Worm (Caenorhabditis elegans) whole organism, L4 larva: ENCODE measurements around the gene clec-193.
"Not testable (repeated sequence)": the region's sequence is repeated elsewhere in the genome, so short reads cannot be mapped to it uniquely, and the experiment has no call there.

Source experiments
- F10B5.3 ChIP-seq: sonication (generic microtip); optimal IDR thresholded peaks from 2 replicates; lab custom pipeline; 2016; ENCODE audit warnings: mild to moderate bottlenecking, missing genetic modification characterization, missing compliant biosample characterization
- F26F4.8 ChIP-seq: fragments of 200-800 bp; sonication (Bioruptor generic); conservative IDR thresholded peaks from 2 replicates; pipeline ENCODE4 v1.3.6; 2022; ENCODE audit warnings: missing genetic modification characterization, missing compliant biosample characterization
- T26A8.4 ChIP-seq: fragments of 200-800 bp; sonication (Bioruptor generic); IDR thresholded peaks from 2 replicates; pipeline ENCODE4 v1.3.6; 2022; ENCODE audit warnings: missing genetic modification characterization, missing compliant biosample characterization
- Y75B8A.6 ChIP-seq: fragments of 200-800 bp; sonication (Bioruptor generic); IDR thresholded peaks from 2 replicates; pipeline ENCODE4 v1.3.6; 2022; ENCODE audit warnings: missing genetic modification reagents, missing genetic modification characterization, missing compliant biosample characterization
- aha-1 ChIP-seq: fragments of 150-350 bp; peaks from one replicate; lab custom pipeline; 2014; ENCODE audit warnings: missing biosample characterization, missing genetic modification characterization
- arid-1 ChIP-seq: fragments of 200-800 bp; sonication (Bioruptor generic); conservative IDR thresholded peaks from 2 replicates; pipeline ENCODE4 v1.3.6; 2022; ENCODE audit warnings: missing genetic modification reagents, missing genetic modification characterization, missing compliant biosample characterization
- attf-4 ChIP-seq: sonication (generic microtip); optimal IDR thresholded peaks from 3 replicates; lab custom pipeline; 2017; ENCODE audit warnings: missing biosample characterization, missing genetic modification characterization
- ceh-28 ChIP-seq: fragments of 150-350 bp; optimal IDR thresholded peaks from 2 replicates; lab custom pipeline; 2014; ENCODE audit warnings: missing biosample characterization, missing genetic modification reagents, missing genetic modification characterization
- ceh-44 ChIP-seq: fragments of 200-800 bp; sonication (Bioruptor generic); IDR thresholded peaks from 2 replicates; pipeline ENCODE4 v1.3.6; 2022; ENCODE audit warnings: missing genetic modification reagents, missing genetic modification characterization, missing compliant biosample characterization
- ctbp-1 ChIP-seq: fragments of 200-800 bp; sonication (Bioruptor generic); IDR thresholded peaks from 2 replicates; pipeline ENCODE4 v1.3.6; 2022; ENCODE audit warnings: missing genetic modification reagents, missing genetic modification characterization, missing compliant biosample characterization
- daf-16 ChIP-seq, 3 experiments: sonication (generic microtip); optimal IDR thresholded peaks; 2 replicates each; lab custom pipeline; 2016 to 2017; ENCODE audit warnings: missing genetic modification characterization in 3 of 3, missing genetic modification reagents in 3 of 3, mild to moderate bottlenecking in 2 of 3, missing compliant biosample characterization in 2 of 3, missing biosample characterization in 1 of 3, moderate library complexity in 1 of 3
- daf-8 ChIP-seq: fragments of 200-800 bp; sonication (Bioruptor generic); IDR thresholded peaks from 2 replicates; pipeline ENCODE4 v1.3.6; 2022; ENCODE audit warnings: missing genetic modification characterization, missing compliant biosample characterization
- dve-1 ChIP-seq: sonication (generic microtip); optimal IDR thresholded peaks from 2 replicates; lab custom pipeline; 2017; ENCODE audit warnings: antibody characterized with exemption, mild to moderate bottlenecking, missing genetic modification characterization, missing compliant biosample characterization; ENCODE audit not compliant: insufficient read depth
- hlh-11 ChIP-seq: fragments of 200-800 bp; sonication (Bioruptor generic); optimal IDR thresholded peaks from 2 replicates; lab custom pipeline; 2018; ENCODE audit warnings: mild to moderate bottlenecking, missing genetic modification characterization, missing compliant biosample characterization
- hmg-1.1 ChIP-seq: fragments of 200-800 bp; sonication (Bioruptor generic); IDR thresholded peaks from 2 replicates; pipeline ENCODE4 v1.3.6; 2022; ENCODE audit warnings: missing genetic modification reagents, missing genetic modification characterization, missing compliant biosample characterization
- lim-7 ChIP-seq: fragments of 200-800 bp; sonication (Bioruptor generic); IDR thresholded peaks from 2 replicates; pipeline ENCODE4 v1.3.6; 2022; ENCODE audit warnings: missing genetic modification characterization, missing compliant biosample characterization
- lin-1 ChIP-seq: fragments of 200-800 bp; sonication (Bioruptor generic); IDR thresholded peaks from 2 replicates; pipeline ENCODE4 v1.3.6; 2022; ENCODE audit warnings: missing genetic modification reagents, missing genetic modification characterization, missing compliant biosample characterization
- lin-38 ChIP-seq: fragments of 200-800 bp; sonication (Bioruptor generic); IDR thresholded peaks from 2 replicates; pipeline ENCODE4 v1.3.6; 2022; ENCODE audit warnings: missing genetic modification reagents, missing genetic modification characterization, missing compliant biosample characterization
- madf-9 ChIP-seq: fragments of 200-800 bp; sonication (Bioruptor generic); conservative IDR thresholded peaks from 2 replicates; pipeline ENCODE4 v1.3.6; 2022; ENCODE audit warnings: missing genetic modification reagents, missing genetic modification characterization, missing compliant biosample characterization
- mxl-3 ChIP-seq: fragments of 200-800 bp; sonication (Bioruptor generic); optimal IDR thresholded peaks from 2 replicates; lab custom pipeline; 2018; ENCODE audit warnings: mild to moderate bottlenecking, missing genetic modification characterization, missing compliant biosample characterization
- nhr-41 ChIP-seq: fragments of 200-800 bp; sonication (Bioruptor generic); IDR thresholded peaks from 2 replicates; pipeline ENCODE4 v1.3.6; 2022; ENCODE audit warnings: missing genetic modification reagents, missing genetic modification characterization, missing compliant biosample characterization
- nhr-42 ChIP-seq: fragments of 200-800 bp; sonication (Bioruptor generic); IDR thresholded peaks from 2 replicates; pipeline ENCODE4 v1.3.6; 2022; ENCODE audit warnings: missing genetic modification characterization, missing compliant biosample characterization
- nhr-6 ChIP-seq: fragments of 150-350 bp; optimal IDR thresholded peaks from 2 replicates; lab custom pipeline; 2014; ENCODE audit warnings: missing biosample characterization, missing genetic modification characterization
- php-3 ChIP-seq: fragments of 200-800 bp; sonication (Bioruptor generic); IDR thresholded peaks from 2 replicates; pipeline ENCODE4 v1.3.6; 2022; ENCODE audit warnings: missing genetic modification reagents, missing genetic modification characterization, missing compliant biosample characterization
- set-16 ChIP-seq: fragments of 200-800 bp; sonication (Bioruptor generic); IDR thresholded peaks from 2 replicates; pipeline ENCODE4 v1.3.6; 2022; ENCODE audit warnings: missing genetic modification reagents, missing genetic modification characterization, missing compliant biosample characterization
- skn-1 ChIP-seq: fragments of 150-350 bp; optimal IDR thresholded peaks from 2 replicates; lab custom pipeline; 2014; ENCODE audit warnings: missing biosample characterization, missing genetic modification characterization
- snpc-1.2 ChIP-seq: fragments of 200-800 bp; sonication (Bioruptor generic); IDR thresholded peaks from 2 replicates; pipeline ENCODE4 v1.3.6; 2022; ENCODE audit warnings: missing genetic modification reagents, missing genetic modification characterization, missing compliant biosample characterization
- snpc-4 ChIP-seq: fragments of 150-350 bp; optimal IDR thresholded peaks from 2 replicates; lab custom pipeline; 2014; ENCODE audit warnings: missing biosample characterization, missing genetic modification characterization
- unc-130 ChIP-seq: sonication (generic microtip); optimal IDR thresholded peaks from 2 replicates; lab custom pipeline; 2016; ENCODE audit warnings: missing genetic modification reagents, missing genetic modification characterization, missing compliant biosample characterization
- unc-39 ChIP-seq: sonication (generic microtip); optimal IDR thresholded peaks from 2 replicates; lab custom pipeline; 2017; ENCODE audit warnings: missing biosample characterization, missing genetic modification characterization
- vab-7 ChIP-seq: fragments of 200-800 bp; sonication (Bioruptor generic); IDR thresholded peaks from 2 replicates; pipeline ENCODE4 v1.3.6; 2022; ENCODE audit warnings: missing genetic modification reagents, missing genetic modification characterization, missing compliant biosample characterization
- zfp-2 ChIP-seq: sonication (generic microtip); optimal IDR thresholded peaks from 2 replicates; lab custom pipeline; 2016; ENCODE audit warnings: mild to moderate bottlenecking, missing genetic modification characterization, missing compliant biosample characterization

clec-193 gene

DNA sequence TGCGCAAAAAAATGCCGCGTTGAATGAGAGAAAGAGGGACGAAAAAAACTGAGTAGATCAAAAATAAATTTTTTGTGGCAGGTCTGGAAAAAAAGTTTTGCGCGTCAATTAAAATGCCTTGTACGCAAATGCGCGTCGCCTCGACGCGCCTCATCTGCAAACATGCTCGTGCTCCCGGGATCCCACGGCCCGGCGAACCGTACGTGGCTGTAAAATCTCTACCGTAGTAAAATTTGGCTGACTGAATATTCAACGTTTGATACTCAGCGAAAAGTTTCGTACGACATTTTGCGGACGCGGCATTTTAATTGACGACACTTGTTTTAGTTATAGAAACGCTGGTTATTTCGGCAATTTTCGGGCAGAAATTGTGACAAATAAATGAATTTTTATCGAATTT, 39.1 kb upstream of the clec-193 start (continued):
- TF ChIP-seq arid-1 (GFP tag; lab: Robert Waterston, UW) (peak; percentile 93), php-3 (GFP tag; lab: Robert Waterston, UW) (peak; percentile 97), unc-130 (GFP tag; lab: Kevin White, UChicago) (peak; percentile 14), hmg-1.1 (peak; percentile 94), Y75B8A.6 (GFP tag; lab: Robert Waterston, UW) (peak; percentile 95), T26A8.4 (peak; percentile 98), zfp-2 (peak; percentile 19), ctbp-1 (peak; percentile 94), lin-1 (GFP tag; lab: Robert Waterston, UW) (peak; percentile 96), daf-8 (GFP tag; lab: Robert Waterston, UW) (peak; percentile 91; the same call in 1 of the 2 replicates), dve-1 (tag; lab: Kevin White, UChicago) (peak; percentile 37), madf-9 (GFP tag; lab: Robert Waterston, UW) (peak; percentile 94), F26F4.8 (GFP tag; lab: Robert Waterston, UW) (0 out of 2 replicates have a peak, but pooled peaks have one; percentile 29), set-16 (GFP tag; lab: Robert Waterston, UW) (peak; percentile 66; the same call in 1 of the 2 replicates), lin-38 (GFP tag; lab: Robert Waterston, UW) (peak; percentile 96), mxl-3 (GFP tag; lab: Kevin White, UChicago) (peak; percentile 1)

DNA sequence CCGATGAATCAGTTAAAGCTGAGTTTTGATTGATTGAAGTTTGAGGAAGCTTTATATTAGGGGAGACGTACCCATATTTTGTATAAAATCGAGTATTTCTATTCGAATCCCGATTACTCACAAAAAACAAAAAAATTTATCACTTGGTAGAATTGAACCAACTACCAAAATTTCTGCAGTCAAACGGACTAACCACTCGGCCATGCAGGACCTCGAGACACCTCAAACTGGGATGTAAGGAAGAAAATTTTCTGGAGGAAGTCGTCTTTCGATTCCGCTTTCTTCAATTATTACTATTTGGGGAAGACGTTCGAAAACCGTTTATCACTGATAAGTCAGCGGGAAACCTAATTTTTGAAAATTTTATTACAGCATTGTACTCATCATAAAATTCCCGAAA, 37.3 kb upstream of the clec-193 start:
- TF ChIP-seq vab-7 (GFP tag; lab: Robert Waterston, UW) (0 out of 2 replicates have a peak, but pooled peaks have one; percentile 12), lin-38 (GFP tag; lab: Robert Waterston, UW) (peak; percentile 21; the same call in 1 of the 2 replicates), lim-7 (GFP tag; lab: Robert Waterston, UW) (peak; percentile 54; the same call in 1 of the 2 replicates), snpc-1.2 (GFP tag; lab: Robert Waterston, UW) (peak; percentile 90)

DNA sequence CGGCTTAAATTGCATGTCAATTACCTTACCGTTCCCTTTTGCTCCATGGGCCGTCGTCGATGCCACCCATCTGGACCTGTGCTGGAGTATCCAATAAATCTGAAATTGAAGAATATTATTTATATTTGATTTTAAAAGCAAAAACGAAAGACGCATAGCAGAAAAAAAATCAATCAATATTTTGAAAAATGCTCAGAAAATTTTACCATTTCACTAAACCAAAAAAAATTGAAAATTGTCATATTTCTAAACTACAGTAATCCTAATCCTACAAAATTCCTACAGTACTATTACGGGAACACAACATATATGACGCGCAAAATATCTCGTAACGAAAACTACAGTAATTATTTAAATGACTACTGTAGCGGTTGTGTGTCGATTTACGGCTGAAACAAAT, 36.6 kb upstream of the clec-193 start, which contains the start of gene Y116A8A.150:
TSS of gene Y116A8A.150 (minus strand) at position 101 of the 400 bp plus-strand sequence.
- not testable (repeated sequence) for TF ChIP-seq nhr-42 (GFP tag; lab: Robert Waterston, UW); vab-7 (GFP tag; lab: Robert Waterston, UW); snpc-4 (tag; lab: Kevin White, UChicago)

DNA sequence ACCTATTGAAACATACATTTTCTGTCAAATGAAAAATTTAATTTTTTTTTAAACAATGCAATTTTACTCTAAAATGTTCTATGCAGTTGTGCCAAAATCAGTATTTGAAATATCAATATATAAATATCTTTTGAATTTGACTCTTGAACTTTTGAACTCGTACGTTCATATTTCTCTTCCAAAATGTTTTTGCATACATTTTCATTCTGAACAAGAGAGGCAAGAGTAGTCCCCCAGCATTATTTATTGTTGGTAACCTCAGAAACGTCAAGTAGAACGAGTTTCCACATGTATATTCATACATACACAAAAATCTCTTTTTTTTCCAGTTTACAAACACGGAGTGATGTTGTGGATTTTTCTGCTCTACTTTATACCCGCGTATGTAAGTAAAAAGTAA, 25.1 kb upstream of the clec-193 start, which contains the start of gene clec-194:
TSS of gene clec-194 (plus strand) at position 301 of the 400 bp plus-strand sequence.
- TF ChIP-seq daf-16 (GFP tag; optimal IDR thresholded peaks at IDR 0.05; lab: Kevin White, UChicago), result no peak
- no peak for TF ChIP-seq daf-16 (tag; optimal IDR thresholded peaks at IDR 0.05; lab: Kevin White, UChicago)
- TF ChIP-seq ceh-28 (tag; lab: Kevin White, UChicago), result no peak
- TF ChIP-seq skn-1 (tag; lab: Kevin White, UChicago), result no peak
- TF ChIP-seq nhr-6, result no peak
- TF ChIP-seq ceh-44 (GFP tag; lab: Robert Waterston, UW), result no peak
- no peak for TF ChIP-seq hlh-11 (tag; lab: Kevin White, UChicago)
- TF ChIP-seq nhr-41 (GFP tag; lab: Robert Waterston, UW), result no peak

DNA sequence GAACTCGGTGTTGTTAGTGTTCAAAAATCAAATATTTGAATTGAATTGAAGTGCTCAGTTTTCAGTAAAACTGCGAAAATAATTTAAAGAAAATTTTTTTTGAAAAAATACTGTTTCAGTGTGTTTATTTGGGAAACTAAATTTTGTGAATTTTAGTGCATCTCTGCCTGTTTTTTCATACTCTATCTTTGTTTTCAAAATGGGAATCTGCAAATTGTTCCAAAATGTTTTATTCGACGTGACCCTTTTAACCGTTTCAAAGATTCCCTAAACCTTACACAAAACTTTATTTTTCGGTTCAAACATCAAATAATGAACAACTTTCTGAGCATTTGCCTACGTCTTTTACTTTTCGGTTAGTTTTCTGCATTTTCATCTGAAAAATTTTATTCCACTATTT, 23.6 kb upstream of the clec-193 start, which contains the start of gene Y116A8A.7:
TSS of gene Y116A8A.7 (plus strand) at position 301 of the 400 bp plus-strand sequence.
- no peak for TF ChIP-seq F10B5.3 (tag; lab: Kevin White, UChicago)
- no peak for TF ChIP-seq aha-1 (tag; lab: Kevin White, UChicago)
- TF ChIP-seq attf-4 (tag; lab: Kevin White, UChicago), result no peak
- TF ChIP-seq unc-39 (tag; lab: Kevin White, UChicago), result no peak
- TF ChIP-seq php-3 (GFP tag; lab: Robert Waterston, UW), result no peak
